Worm (Caenorhabditis elegans): ENCODE results near the gene JC8.4.

Gene JC8.4

DNA sequence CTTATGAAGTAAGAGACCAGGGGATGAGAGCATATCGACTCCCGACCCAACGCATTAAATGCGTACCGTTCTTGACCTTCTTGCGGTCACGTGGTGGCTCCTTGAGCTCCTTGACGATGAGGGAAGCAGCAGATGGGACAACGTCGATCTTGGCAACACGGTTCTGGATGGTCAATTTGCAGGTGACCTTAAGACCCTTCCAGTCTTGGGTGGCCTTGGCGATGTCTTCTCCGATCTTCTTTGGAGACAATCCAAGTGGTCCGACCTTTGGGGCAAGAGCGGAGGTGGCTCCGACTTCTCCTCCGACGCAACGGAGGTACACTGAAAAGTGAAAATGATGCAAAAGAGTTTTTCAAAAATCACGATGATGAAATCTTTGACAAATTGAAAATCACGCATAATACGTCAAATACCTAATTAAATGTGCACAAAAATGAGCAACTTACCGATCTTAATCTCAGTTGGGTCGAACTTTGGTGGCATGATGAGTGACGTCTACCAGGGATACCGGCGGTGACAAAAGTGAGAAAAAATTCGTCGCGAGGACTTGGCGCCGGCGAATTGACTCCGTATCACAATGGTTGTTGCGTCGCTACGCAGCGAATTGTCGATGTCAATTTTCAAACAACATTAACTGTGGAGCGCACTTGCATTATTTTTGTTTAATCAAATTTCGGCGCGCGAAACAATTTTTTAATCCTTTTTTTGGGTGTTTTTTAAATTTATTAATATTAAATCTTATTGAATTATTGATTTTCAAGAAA, 3.2 kb upstream of the JC8.4 start, which contains the start of gene rpl-12 (continued):
- TF ChIP-seq nhr-76 (tag; optimal IDR thresholded peaks at IDR 0.05) (peak; percentile 74), hpl-2 (GFP tag; optimal IDR thresholded peaks at IDR 0.05) (peak; percentile 93), skn-1 (tag; optimal IDR thresholded peaks at IDR 0.05) (peak; percentile 96), Y116A8C.19 (tag; optimal IDR thresholded peaks at IDR 0.05; ENCODE audit: borderline replicate concordance) (peak; percentile 25), lin-39 (tag; optimal IDR thresholded peaks at IDR 0.05) (peak; percentile 99), egl-27 (tag; optimal IDR thresholded peaks at IDR 0.05) (peak; percentile 72 to 87), nhr-19 (GFP tag; conservative IDR thresholded peaks at IDR 0.05) (peak; percentile 99), sptf-1 (tag; optimal IDR thresholded peaks at IDR 0.05) (no peak), nhr-12 (tag; optimal IDR thresholded peaks at IDR 0.05) (peak; percentile 35), nhr-237 (tag; optimal IDR thresholded peaks at IDR 0.05) (peak; percentile 96), ceh-63 (GFP tag; optimal IDR thresholded peaks at IDR 0.05) (peak; percentile 77), F16B12.6 (tag; optimal IDR thresholded peaks at IDR 0.05) (peak; percentile 79), pqm-1 (tag; optimal IDR thresholded peaks at IDR 0.05) (no peak), lir-3 (tag; optimal IDR thresholded peaks at IDR 0.05; ENCODE audit: poor library complexity) (peak; percentile 95), nhr-47 (tag; optimal IDR thresholded peaks at IDR 0.05) (peak; percentile 99), aha-1 (tag; optimal IDR thresholded peaks at IDR 0.05) (peak; percentile 86), C04F5.9 (tag; optimal IDR thresholded peaks at IDR 0.05) (peak; percentile 97), snpc-4 (tag; optimal IDR thresholded peaks at IDR 0.05) (peak; percentile 92), unc-62 (GFP tag; optimal IDR thresholded peaks at IDR 0.05) (peak; percentile 21), nhr-11 (tag; optimal IDR thresholded peaks at IDR 0.05) (peak; percentile 93), nhr-90 (tag; optimal IDR thresholded peaks at IDR 0.05; ENCODE audit: poor library complexity) (peak; percentile 99), irx-1 (tag; optimal IDR thresholded peaks at IDR 0.05) (peak; percentile 99), unc-130 (tag; optimal IDR thresholded peaks at IDR 0.05) (peak; percentile 100), ces-1 (GFP tag; optimal IDR thresholded peaks at IDR 0.05) (peak; percentile 94), nhr-85 (tag) (peak; percentile 99), ceh-82 (tag; optimal IDR thresholded peaks at IDR 0.05) (peak; percentile 98 to 100 (median 99)), nhr-84 (tag; optimal IDR thresholded peaks at IDR 0.05) (peak; percentile 67), lin-13 (GFP tag; optimal IDR thresholded peaks at IDR 0.05) (peak; percentile 99), nhr-20 (tag; optimal IDR thresholded peaks at IDR 0.05) (peak; percentile 99), mab-9 (GFP tag; IDR thresholded peaks at IDR 0.05) (peak; percentile 96), ztf-11 (tag; optimal IDR thresholded peaks at IDR 0.05) (peak in 1 of 2 experiments; percentile 96), lin-35 (GFP tag; optimal IDR thresholded peaks at IDR 0.05) (peak; percentile 98 to 99), elt-2 (tag; optimal IDR thresholded peaks at IDR 0.05) (peak; percentile 90), tlp-1 (tag; optimal IDR thresholded peaks at IDR 0.05) (no peak), zip-4 (GFP tag; optimal IDR thresholded peaks at IDR 0.05) (peak; percentile 95), fkh-8 (tag; optimal IDR thresholded peaks at IDR 0.05) (peak; percentile 100), rnt-1 (tag; optimal IDR thresholded peaks at IDR 0.05) (peak; percentile 98), ets-5 (GFP tag; IDR thresholded peaks at IDR 0.05) (0 out of 2 replicates have a peak, but pooled peaks have one; percentile 78), sup-37 (GFP tag; optimal IDR thresholded peaks at IDR 0.05) (peak; percentile 97), dpl-1 (GFP tag; optimal IDR thresholded peaks at IDR 0.05) (peak; percentile 96 to 98 (median 97)), fkh-4 (tag; optimal IDR thresholded peaks at IDR 0.05; ENCODE audit: borderline replicate concordance) (peak; percentile 95), egl-13 (tag; optimal IDR thresholded peaks at IDR 0.05) (peak; percentile 97), alr-1 (tag; optimal IDR thresholded peaks at IDR 0.05; ENCODE audit: borderline replicate concordance) (peak; percentile 46), ama-1 (optimal IDR thresholded peaks at IDR 0.05) (peak; percentile 68), ceh-8 (GFP tag; optimal IDR thresholded peaks at IDR 0.05) (peak; percentile 98), grh-1 (GFP tag; IDR thresholded peaks at IDR 0.05) (peak; percentile 97), lin-15B (tag; optimal IDR thresholded peaks at IDR 0.05) (peak; percentile 100), unc-30 (tag; optimal IDR thresholded peaks at IDR 0.05) (no peak), hlh-4 (tag; optimal IDR thresholded peaks at IDR 0.05) (no peak), pax-3 (tag; optimal IDR thresholded peaks at IDR 0.05) (peak; percentile 98), aly-2 (tag; optimal IDR thresholded peaks at IDR 0.05) (peak; percentile 93)

All from whole organism, L1 larva.